Fruit fly (Drosophila melanogaster) whole organism, embryonic: ENCODE measurements around the gene yl.

Experiments
- Asciz ChIP-seq: fragments of 200-800 bp; sonication (Bioruptor generic); optimal IDR thresholded peaks from 2 replicates; lab custom pipeline; 2017; ENCODE audit warnings: missing biosample characterization, mild to moderate bottlenecking, missing genetic modification characterization, missing genetic modification reagents
- CG12769 ChIP-seq: fragments of 200-800 bp; sonication (Bioruptor generic); optimal IDR thresholded peaks from 2 replicates; lab custom pipeline; 2019; ENCODE audit warnings: missing biosample characterization, mild to moderate bottlenecking, missing genetic modification characterization, moderate library complexity
- CG13775 ChIP-seq: fragments of 200-800 bp; sonication (Bioruptor generic); optimal IDR thresholded peaks from 3 replicates; lab custom pipeline; 2017; ENCODE audit warnings: missing biosample characterization, mild to moderate bottlenecking, missing genetic modification characterization
- CG14050 ChIP-seq: fragments of 200-800 bp; sonication (Bioruptor generic); IDR thresholded peaks from 3 replicates; pipeline ENCODE4 v1.3.6; 2022; ENCODE audit warnings: missing biosample characterization, missing genetic modification characterization
- CG17385 ChIP-seq: fragments of 200-800 bp; sonication (Bioruptor generic); optimal IDR thresholded peaks from 3 replicates; lab custom pipeline; 2018; ENCODE audit warnings: missing biosample characterization, mild to moderate bottlenecking, missing genetic modification characterization
- CG2202 ChIP-seq: fragments of 200-800 bp; sonication (Bioruptor generic); optimal IDR thresholded peaks from 2 replicates; lab custom pipeline; 2018; ENCODE audit warnings: missing biosample characterization, mild to moderate bottlenecking, missing genetic modification characterization
- CG2678 ChIP-seq: fragments of 200-800 bp; sonication (Bioruptor generic); optimal IDR thresholded peaks from 3 replicates; lab custom pipeline; 2019; ENCODE audit warnings: missing biosample characterization, mild to moderate bottlenecking, missing genetic modification characterization, moderate library complexity
- CG32532 ChIP-seq: fragments of 200-800 bp; sonication (Bioruptor generic); IDR thresholded peaks from 2 replicates; pipeline ENCODE4 v1.3.6; 2022; ENCODE audit warnings: missing biosample characterization, missing genetic modification characterization
- CG6175 ChIP-seq: fragments of 200-800 bp; sonication (Bioruptor generic); IDR thresholded peaks from 3 replicates; pipeline ENCODE4 v1.3.6; 2022; ENCODE audit warnings: missing biosample characterization, missing genetic modification characterization
- CG6689 ChIP-seq: fragments of 200-800 bp; sonication (Bioruptor generic); IDR thresholded peaks from 2 replicates; pipeline ENCODE4 v1.3.6; 2022; ENCODE audit warnings: missing biosample characterization, missing genetic modification characterization
- CG7556 ChIP-seq: fragments of 200-800 bp; sonication (Bioruptor generic); optimal IDR thresholded peaks from 2 replicates; lab custom pipeline; 2017; ENCODE audit warnings: missing biosample characterization, mild to moderate bottlenecking, missing genetic modification characterization
- CG8359 ChIP-seq: fragments of 200-800 bp; sonication (Bioruptor generic); optimal IDR thresholded peaks from 2 replicates; lab custom pipeline; 2017; ENCODE audit warnings: missing biosample characterization, mild to moderate bottlenecking, missing genetic modification characterization, borderline replicate concordance
- CG8924 ChIP-seq: fragments of 200-800 bp; optimal IDR thresholded peaks from 3 replicates; lab custom pipeline; 2019; ENCODE audit warnings: missing biosample characterization, mild to moderate bottlenecking, missing genetic modification characterization, moderate library complexity
- Dbx ChIP-seq: fragments of 200-800 bp; sonication (Bioruptor generic); IDR thresholded peaks from 3 replicates; pipeline ENCODE4 v1.3.6; 2022; ENCODE audit warnings: missing biosample characterization, missing genetic modification characterization
- Doc3 ChIP-seq: fragments of 200-800 bp; sonication (Bioruptor generic); IDR thresholded peaks from 3 replicates; pipeline ENCODE4 v1.3.6; 2022; ENCODE audit warnings: missing biosample characterization, missing genetic modification characterization; ENCODE audit not compliant: partially characterized antibody
- E2f1 ChIP-seq: fragments of 200-800 bp; sonication (Bioruptor generic); IDR thresholded peaks from 2 replicates; pipeline ENCODE4 v1.3.6; 2022; ENCODE audit warnings: missing biosample characterization, missing genetic modification characterization
- ERR ChIP-seq: fragments of 200-800 bp; sonication (Bioruptor generic); optimal IDR thresholded peaks from 2 replicates; lab custom pipeline; 2016; ENCODE audit warnings: missing biosample characterization, missing genetic modification characterization
- Hsf ChIP-seq: fragments of 200-800 bp; sonication (Bioruptor generic); optimal IDR thresholded peaks from 3 replicates; lab custom pipeline; 2016; ENCODE audit warnings: missing biosample characterization, missing genetic modification characterization
- Lhr ChIP-seq: fragments of 200-800 bp; sonication (Bioruptor generic); optimal IDR thresholded peaks from 3 replicates; lab custom pipeline; 2017; ENCODE audit warnings: mild to moderate bottlenecking, missing biosample characterization, missing genetic modification reagents, missing genetic modification characterization
- Rx ChIP-seq: fragments of 200-800 bp; sonication (Bioruptor generic); IDR thresholded peaks from 2 replicates; pipeline ENCODE4 v1.3.6; 2022; ENCODE audit warnings: missing biosample characterization, missing genetic modification characterization
- Sox102F ChIP-seq: fragments of 200-800 bp; sonication (Bioruptor generic); optimal IDR thresholded peaks from 2 replicates; lab custom pipeline; 2018; ENCODE audit warnings: missing biosample characterization, mild to moderate bottlenecking, missing genetic modification characterization, moderate library complexity
- abd-A ChIP-seq: fragments of 200-800 bp; sonication (Bioruptor generic); optimal IDR thresholded peaks from 3 replicates; lab custom pipeline; 2019; ENCODE audit warnings: missing biosample characterization, mild to moderate bottlenecking, missing genetic modification characterization, moderate library complexity
- chinmo ChIP-seq: fragments of 200-800 bp; sonication (Bioruptor generic); IDR thresholded peaks from 4 replicates; pipeline ENCODE4 v1.3.6; 2022; ENCODE audit warnings: missing biosample characterization, missing genetic modification characterization; ENCODE audit not compliant: partially characterized antibody
- gsb-n ChIP-seq: fragments of 200-800 bp; sonication (Bioruptor generic); optimal IDR thresholded peaks from 3 replicates; lab custom pipeline; 2018; ENCODE audit warnings: missing biosample characterization, mild to moderate bottlenecking, missing genetic modification characterization
- h ChIP-seq: fragments of >200 bp; optimal IDR thresholded peaks from 2 replicates; lab custom pipeline; 2017
- mam ChIP-seq: fragments of 200-800 bp; sonication (Bioruptor generic); optimal IDR thresholded peaks from 3 replicates; lab custom pipeline; 2016; ENCODE audit warnings: missing biosample characterization, missing genetic modification characterization
- slbo ChIP-seq: fragments of 200-800 bp; sonication (Bioruptor generic); IDR thresholded peaks from 2 replicates; pipeline ENCODE4 v1.3.6; 2022; ENCODE audit warnings: missing biosample characterization, missing genetic modification characterization
- unc-4 ChIP-seq: fragments of 200-800 bp; sonication (Bioruptor generic); IDR thresholded peaks from 2 replicates; pipeline ENCODE4 v1.3.6; 2022; ENCODE audit warnings: missing biosample characterization, missing genetic modification characterization; ENCODE audit not compliant: partially characterized antibody
- vvl ChIP-seq: fragments of 200-800 bp; sonication (Bioruptor generic); IDR thresholded peaks from 2 replicates; pipeline ENCODE4 v1.3.6; 2022; ENCODE audit warnings: missing biosample characterization, missing genetic modification characterization
- zfh1 ChIP-seq: fragments of 200-800 bp; sonication (Bioruptor generic); IDR thresholded peaks from 3 replicates; pipeline ENCODE4 v1.3.6; 2022; ENCODE audit warnings: missing biosample characterization, missing genetic modification characterization

The yl gene

DNA sequence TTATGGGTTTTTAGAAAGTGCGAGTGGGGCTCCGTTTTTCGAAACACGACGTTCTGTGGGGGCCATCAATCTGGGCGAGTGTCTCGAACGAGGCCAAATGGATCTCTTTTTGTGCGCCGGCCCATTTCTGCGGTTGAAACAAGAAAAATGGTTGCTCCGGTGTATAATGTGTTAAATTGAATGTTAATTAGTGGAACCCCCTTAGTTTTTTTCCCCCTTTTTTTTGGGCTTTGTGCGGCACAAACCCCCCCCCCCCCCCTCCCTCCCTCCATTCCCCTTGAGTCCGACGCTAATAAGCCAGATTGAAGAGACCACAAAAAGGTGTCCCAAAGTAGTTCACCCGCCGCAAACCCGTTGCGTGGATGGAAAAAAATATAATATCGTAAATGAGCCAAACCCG is 19.4 kb upstream of the yl start:
- 0 out of 2 replicates have a peak, but pooled peaks have one; percentile 12 for TF ChIP-seq CG32532 (GFP tag; lab: Robert Waterston, UW)
- no peak for TF ChIP-seq Asciz (GFP tag; lab: Kevin White, UChicago)
- TF ChIP-seq zfh1: no peak
- TF ChIP-seq Rx (GFP tag; lab: Robert Waterston, UW): no peak
- TF ChIP-seq chinmo: 0 out of 4 replicates have a peak, but pooled peaks have one; percentile 44
- TF ChIP-seq abd-A (tag; lab: Kevin White, UChicago): peak; percentile 19
- no peak for TF ChIP-seq Hsf (GFP tag; lab: Kevin White, UChicago)
- no peak for TF ChIP-seq Doc3 (GFP tag; lab: Robert Waterston, UW)
- TF ChIP-seq CG6175 (GFP tag; lab: Robert Waterston, UW): peak; percentile 60; the same call in 1 of the 3 replicates
- no peak for TF ChIP-seq mam
- TF ChIP-seq CG14050 (GFP tag; lab: Robert Waterston, UW): no peak
- no peak for TF ChIP-seq slbo
- TF ChIP-seq vvl: peak; percentile 18; the same call in 1 of the 2 replicates
- no peak for TF ChIP-seq gsb-n (tag; lab: Kevin White, UChicago)
- peak; percentile 54 for TF ChIP-seq CG12769 (tag; lab: Kevin White, UChicago)

DNA sequence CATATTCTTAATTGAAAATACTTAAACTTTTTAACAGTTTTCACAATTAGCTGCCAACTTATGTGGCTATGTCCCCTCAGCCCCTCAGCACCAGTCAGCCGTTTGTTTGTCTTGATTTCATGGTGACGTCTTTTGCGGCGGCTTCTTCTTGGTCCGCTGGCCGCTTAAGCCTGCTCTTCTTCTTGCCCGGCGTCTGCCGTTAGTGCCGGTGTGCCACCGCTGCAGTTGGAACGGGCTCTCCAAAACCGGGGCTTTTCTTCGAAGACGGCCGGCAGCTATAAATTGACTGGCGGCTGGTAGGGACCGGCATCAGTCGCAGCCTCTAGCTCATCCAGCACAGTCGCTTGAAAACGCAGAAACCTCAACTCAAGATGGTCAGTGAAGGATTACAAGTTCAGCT is 18.6 kb upstream of the yl start, which contains the start of gene CG1368:
TSS of gene CG1368 (plus strand) at position 301 of the 400 bp plus-strand sequence.
- TF ChIP-seq ERR (no peak), CG2202 (tag; lab: Kevin White, UChicago) (no peak), Dbx (no peak), unc-4 (GFP tag; lab: Robert Waterston, UW) (no peak), CG12769 (tag; lab: Kevin White, UChicago) (no peak), CG2678 (tag; lab: Kevin White, UChicago) (no peak), CG8359 (GFP tag; lab: Kevin White, UChicago) (peak; percentile 3), CG32532 (GFP tag; lab: Robert Waterston, UW) (no peak), CG13775 (GFP tag; lab: Kevin White, UChicago) (no peak), chinmo (peak; percentile 68; the same call in 1 of the 4 replicates), CG6689 (GFP tag; lab: Robert Waterston, UW) (no peak), CG17385 (GFP tag; lab: Kevin White, UChicago) (peak; percentile 29), Lhr (GFP tag; lab: Kevin White, UChicago) (no peak)

DNA sequence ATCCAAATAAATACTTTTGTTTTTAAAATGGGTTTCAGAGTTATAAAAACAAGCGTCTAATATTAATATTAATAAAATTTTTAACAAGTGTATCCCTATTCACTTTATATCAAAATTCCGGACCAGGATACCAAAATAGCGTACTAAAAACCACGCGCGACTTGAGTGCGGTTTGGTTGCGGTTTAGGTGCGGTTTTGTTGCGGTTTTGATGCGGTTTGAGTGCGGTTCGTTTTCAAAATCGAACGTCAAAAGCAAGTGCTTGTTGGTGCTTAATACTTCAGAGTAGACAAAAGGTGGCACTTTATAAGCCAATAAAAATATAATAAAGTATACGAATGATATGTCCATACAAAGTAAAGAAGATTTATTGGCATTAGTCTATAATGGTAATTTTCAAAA is 17.4 kb upstream of the yl start:
- TF ChIP-seq CG8359 (GFP tag; lab: Kevin White, UChicago) (peak; percentile 98), CG8924 (tag; lab: Kevin White, UChicago) (no peak)

DNA sequence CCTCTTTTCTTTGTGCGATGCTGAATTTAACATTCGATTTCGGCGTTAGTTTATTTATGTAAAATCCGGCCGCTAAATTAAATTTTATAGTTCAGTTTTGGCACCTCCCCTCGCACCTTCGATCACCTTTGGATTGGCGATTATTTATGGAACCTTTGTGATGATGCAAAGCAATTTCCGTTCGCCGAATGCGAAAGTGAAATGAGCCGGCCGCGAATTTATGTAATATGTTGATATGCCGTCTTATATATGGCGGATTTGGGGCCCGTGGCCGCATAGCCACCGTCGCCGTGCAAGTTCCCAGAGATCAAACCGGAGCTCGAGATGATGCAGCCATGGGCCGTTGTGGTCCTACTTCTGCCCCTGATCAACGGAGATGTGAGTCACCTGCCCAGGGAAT is 16.4 kb upstream of the yl start, which contains the start of gene CG11581:
TSS of gene CG11581 (plus strand) at position 301 of the 400 bp plus-strand sequence.
- no peak for TF ChIP-seq h (lab: Kevin White, UChicago)

DNA sequence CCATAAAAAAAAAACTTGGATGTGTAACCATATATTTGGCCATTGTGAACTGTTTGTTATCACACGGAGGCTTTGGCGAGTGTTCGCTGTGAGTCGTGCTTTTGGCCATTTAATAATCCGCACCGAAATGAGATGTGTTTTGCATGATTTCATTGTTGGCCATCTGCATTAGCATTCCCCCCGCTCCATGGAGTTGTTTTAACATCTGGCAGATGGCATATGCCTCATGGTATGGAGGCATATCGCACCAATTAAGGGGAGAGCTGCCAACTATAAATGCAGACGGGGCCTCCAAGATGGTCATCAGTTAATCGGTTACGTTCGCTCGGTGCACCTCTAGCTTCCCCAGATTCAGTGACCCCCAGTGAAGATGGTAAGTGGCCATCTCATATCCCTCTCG is 12.3 kb upstream of the yl start, which contains the start of gene CG11584:
TSS of gene CG11584 (plus strand) at position 301 of the 400 bp plus-strand sequence.
- no peak for TF ChIP-seq E2f1 (GFP tag; lab: Robert Waterston, UW)
- TF ChIP-seq Sox102F (GFP tag; lab: Kevin White, UChicago): peak; percentile 3
- TF ChIP-seq vvl: peak; percentile 15; the same call in 1 of the 2 replicates
- no peak for TF ChIP-seq CG7556 (GFP tag; lab: Kevin White, UChicago)
